Fruit fly (Drosophila melanogaster): ENCODE data around the gene Fip1.

dm6 chr3R:4446455-4447224 is 38.2 kb upstream of the Fip1 start:
- TF ChIP-seq Dif (GFP tag; optimal IDR thresholded peaks at IDR 0.05; ENCODE audit: partially characterized antibody), result no peak
- no peak for TF ChIP-seq Myc (optimal IDR thresholded peaks at IDR 0.05)
- TF ChIP-seq Abd-B (GFP tag; optimal IDR thresholded peaks at IDR 0.05), result no peak
- TF ChIP-seq OdsH (GFP tag; optimal IDR thresholded peaks at IDR 0.05), result no peak
- TF ChIP-seq jim (GFP tag; optimal IDR thresholded peaks at IDR 0.05), result no peak
- no peak for TF ChIP-seq psq (GFP tag; optimal IDR thresholded peaks at IDR 0.05)
- TF ChIP-seq h (GFP tag; optimal IDR thresholded peaks at IDR 0.05), result no peak

Measured in whole organism, wandering third instar larva.